Worm (Caenorhabditis elegans): ENCODE results near the gene Y47D7A.3.

DNA sequence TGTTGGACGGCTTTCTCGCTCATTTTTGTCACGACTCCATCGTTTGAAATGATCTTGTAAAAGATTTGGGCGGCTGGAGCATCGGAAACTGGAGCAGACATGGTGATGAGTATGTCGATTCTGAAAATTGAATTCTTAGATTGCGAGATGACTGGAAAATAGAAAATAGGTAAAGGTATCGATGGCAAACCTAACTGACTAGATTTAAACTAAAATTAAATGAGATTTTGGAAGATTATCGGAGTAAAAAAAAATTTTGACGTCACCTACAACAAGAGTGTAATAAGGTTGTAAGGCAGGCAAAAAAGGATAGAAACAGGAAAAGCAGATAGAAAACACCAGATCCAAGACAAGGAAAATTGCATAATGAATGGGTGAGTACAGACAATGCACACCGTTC, 10.7 kb downstream of the Y47D7A.3 start, which contains the start of gene skr-14:
- TF ChIP-seq duxl-1 (tag; optimal IDR thresholded peaks at IDR 0.05; ENCODE audit: poor library complexity) (no peak), fos-1 (tag; optimal IDR thresholded peaks at IDR 0.05) (no peak), pqm-1 (tag; optimal IDR thresholded peaks at IDR 0.05) (no peak), ama-1 (optimal IDR thresholded peaks at IDR 0.05) (no peak), skn-1 (tag; optimal IDR thresholded peaks at IDR 0.05) (no peak), dmd-8 (GFP tag; IDR thresholded peaks at IDR 0.05) (no peak), nhr-28 (tag; optimal IDR thresholded peaks at IDR 0.05) (no peak)

All from whole organism, L4 larva.